Worm (Caenorhabditis elegans) whole organism, young adult: ENCODE results near the gene C31G12.3.

Experiments used
- F52B5.7 ChIP-seq: sonication (generic microtip); optimal IDR thresholded peaks from 2 replicates; lab custom pipeline; 2016; ENCODE audit warnings: mild to moderate bottlenecking, missing genetic modification characterization, missing compliant biosample characterization
- Y95B8A.8 ChIP-seq: fragments of 200-800 bp; sonication (Bioruptor generic); IDR thresholded peaks from 2 replicates; pipeline ENCODE4 v1.3.6; 2022; ENCODE audit warnings: missing genetic modification reagents, missing genetic modification characterization, missing compliant biosample characterization
- bed-2 ChIP-seq: fragments of 200-800 bp; sonication (Bioruptor generic); IDR thresholded peaks from 2 replicates; pipeline ENCODE4 v1.3.6; 2022; ENCODE audit warnings: missing genetic modification reagents, missing genetic modification characterization, missing compliant biosample characterization
- ceh-27 ChIP-seq: fragments of 200-800 bp; sonication (Bioruptor generic); optimal IDR thresholded peaks from 2 replicates; lab custom pipeline; 2018; ENCODE audit warnings: mild to moderate bottlenecking, missing genetic modification characterization, moderate library complexity, missing compliant biosample characterization
- hmg-20 ChIP-seq: fragments of 200-800 bp; sonication (Bioruptor generic); IDR thresholded peaks from 2 replicates; pipeline ENCODE4 v1.3.6; 2022; ENCODE audit warnings: missing genetic modification reagents, missing genetic modification characterization, missing compliant biosample characterization
- pha-4 ChIP-seq: fragments of 150-350 bp; sonication (generic microtip); optimal IDR thresholded peaks from 2 replicates; lab custom pipeline; 2014; ENCODE audit warnings: missing biosample characterization, missing genetic modification reagents, missing genetic modification characterization
- sea-2 ChIP-seq: fragments of 200-800 bp; sonication (Bioruptor generic); IDR thresholded peaks from 2 replicates; pipeline ENCODE4 v1.3.6; 2022; ENCODE audit warnings: missing genetic modification characterization, missing compliant biosample characterization
- snpc-4 ChIP-seq, 5 experiments: fragments of 150-350 bp in 1 of 5; sonication (generic microtip) in 4 of 5; optimal IDR thresholded peaks; 2 replicates each; lab custom pipeline; 2014 to 2018; ENCODE audit warnings: missing genetic modification characterization in 5 of 5, missing biosample characterization in 3 of 5, antibody characterized with exemption in 2 of 5, mild to moderate bottlenecking in 2 of 5, missing compliant biosample characterization in 2 of 5, missing genotype in 2 of 5, moderate library complexity in 2 of 5, missing genetic modification reagents in 1 of 5
- somi-1 ChIP-seq: fragments of 200-800 bp; sonication (Bioruptor generic); optimal IDR thresholded peaks from 2 replicates; lab custom pipeline; 2018; ENCODE audit warnings: mild to moderate bottlenecking, missing genetic modification characterization, missing compliant biosample characterization
- ztf-6 ChIP-seq: fragments of 200-800 bp; sonication (Bioruptor generic); IDR thresholded peaks from 2 replicates; pipeline ENCODE4 v1.3.6; 2022; ENCODE audit warnings: missing genetic modification reagents, missing genetic modification characterization, missing compliant biosample characterization

DNA sequence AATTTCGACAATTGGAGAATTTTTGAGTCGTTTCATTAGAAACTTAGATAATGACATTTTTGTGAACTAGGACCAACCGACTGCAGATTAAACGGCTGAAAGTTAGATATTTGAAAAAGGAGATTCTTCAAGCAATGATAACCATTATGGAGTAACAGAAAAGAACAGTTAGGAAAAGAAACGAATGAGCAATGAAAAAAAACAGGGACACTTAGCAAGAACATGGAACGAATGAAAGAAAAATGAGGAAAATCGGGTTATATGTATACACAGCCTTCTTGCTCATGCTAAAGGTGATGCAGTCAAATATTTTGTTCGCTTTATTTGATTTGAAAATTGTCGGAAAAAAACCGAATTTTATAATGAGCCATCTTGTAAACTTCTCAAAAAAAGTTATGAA is 39.3 kb downstream of the C31G12.3 start, which contains the start of gene F16H6.10:
- no peak for TF ChIP-seq pha-4
- no peak for TF ChIP-seq ceh-27 (GFP tag; lab: Kevin White, UChicago)
- no peak for TF ChIP-seq Y95B8A.8 (GFP tag; lab: Robert Waterston, UW)
- no peak for TF ChIP-seq snpc-4 (GFP tag; optimal IDR thresholded peaks at IDR 0.05; lab: Kevin White, UChicago)
- no peak for TF ChIP-seq snpc-4 (tag; optimal IDR thresholded peaks at IDR 0.05; lab: Kevin White, UChicago)
- TF ChIP-seq F52B5.7 (tag; lab: Kevin White, UChicago), result no peak
- no peak for TF ChIP-seq sea-2 (GFP tag; lab: Robert Waterston, UW)
- no peak for TF ChIP-seq ztf-6 (GFP tag; lab: Robert Waterston, UW)
- TF ChIP-seq hmg-20 (GFP tag; lab: Robert Waterston, UW), result no peak
- TF ChIP-seq bed-2 (GFP tag; lab: Robert Waterston, UW), result no peak
- TF ChIP-seq somi-1 (GFP tag; lab: Kevin White, UChicago), result no peak
